Worm (Caenorhabditis elegans) whole organism, young adult: Measurements from ENCODE around the gene nipi-4.

Experiments
- F10E7.11 ChIP-seq: sonication (generic microtip); optimal IDR thresholded peaks from 2 replicates; lab custom pipeline; 2017; ENCODE audit warnings: mild to moderate bottlenecking, missing genetic modification characterization, moderate library complexity, missing compliant biosample characterization
- F22D6.2 ChIP-seq: sonication (generic microtip); optimal IDR thresholded peaks from 2 replicates; lab custom pipeline; 2016; ENCODE audit warnings: mild to moderate bottlenecking, missing genetic modification characterization, missing compliant biosample characterization
- F39B2.1 ChIP-seq: fragments of 200-800 bp; sonication (Bioruptor generic); IDR thresholded peaks from 2 replicates; pipeline ENCODE4 v1.3.6; 2022; ENCODE audit warnings: missing genetic modification reagents, missing genetic modification characterization, missing compliant biosample characterization
- F52B5.7 ChIP-seq: sonication (generic microtip); optimal IDR thresholded peaks from 2 replicates; lab custom pipeline; 2016; ENCODE audit warnings: mild to moderate bottlenecking, missing genetic modification characterization, missing compliant biosample characterization
- F57A8.1 ChIP-seq: fragments of 200-800 bp; sonication (Bioruptor generic); optimal IDR thresholded peaks from 2 replicates; lab custom pipeline; 2018; ENCODE audit warnings: mild to moderate bottlenecking, missing genetic modification characterization, moderate library complexity, missing compliant biosample characterization
- F57C9.4 ChIP-seq: sonication (generic microtip); optimal IDR thresholded peaks from 2 replicates; lab custom pipeline; 2017; ENCODE audit warnings: mild to moderate bottlenecking, missing genetic modification characterization, missing compliant biosample characterization
- K12H6.12 ChIP-seq: fragments of 200-800 bp; sonication (Bioruptor generic); optimal IDR thresholded peaks from 2 replicates; lab custom pipeline; 2018; ENCODE audit warnings: mild to moderate bottlenecking, missing genetic modification characterization, missing compliant biosample characterization
- T07F8.4 ChIP-seq: sonication (generic microtip); optimal IDR thresholded peaks from 2 replicates; lab custom pipeline; 2016; ENCODE audit warnings: mild to moderate bottlenecking, missing genetic modification characterization, moderate library complexity, missing compliant biosample characterization
- T26A5.8 ChIP-seq: sonication (generic microtip); optimal IDR thresholded peaks from 2 replicates; lab custom pipeline; 2016; ENCODE audit warnings: missing genetic modification characterization, missing compliant biosample characterization
- Y53G8AR.9 ChIP-seq: fragments of 200-800 bp; sonication (Bioruptor generic); conservative IDR thresholded peaks from 2 replicates; pipeline ENCODE4 v1.3.6; 2022; ENCODE audit warnings: missing genetic modification reagents, missing genetic modification characterization, missing compliant biosample characterization
- Y79H2A.3 ChIP-seq: fragments of 200-800 bp; sonication (Bioruptor generic); conservative IDR thresholded peaks from 2 replicates; pipeline ENCODE4 v1.3.6; 2022; ENCODE audit warnings: missing genetic modification reagents, missing genetic modification characterization, missing compliant biosample characterization
- Y95B8A.8 ChIP-seq: fragments of 200-800 bp; sonication (Bioruptor generic); IDR thresholded peaks from 2 replicates; pipeline ENCODE4 v1.3.6; 2022; ENCODE audit warnings: missing genetic modification reagents, missing genetic modification characterization, missing compliant biosample characterization
- aptf-3 ChIP-seq: fragments of 200-800 bp; sonication (Bioruptor generic); IDR thresholded peaks from 2 replicates; pipeline ENCODE4 v1.3.6; 2022; ENCODE audit warnings: missing genetic modification characterization, missing compliant biosample characterization
- attf-5 ChIP-seq: fragments of 200-800 bp; sonication (Bioruptor generic); optimal IDR thresholded peaks from 2 replicates; lab custom pipeline; 2018; ENCODE audit warnings: mild to moderate bottlenecking, missing genetic modification characterization, missing compliant biosample characterization
- bed-2 ChIP-seq: fragments of 200-800 bp; sonication (Bioruptor generic); IDR thresholded peaks from 2 replicates; pipeline ENCODE4 v1.3.6; 2022; ENCODE audit warnings: missing genetic modification reagents, missing genetic modification characterization, missing compliant biosample characterization
- ceh-27 ChIP-seq: fragments of 200-800 bp; sonication (Bioruptor generic); optimal IDR thresholded peaks from 2 replicates; lab custom pipeline; 2018; ENCODE audit warnings: mild to moderate bottlenecking, missing genetic modification characterization, moderate library complexity, missing compliant biosample characterization
- chd-7 ChIP-seq: sonication (generic microtip); optimal IDR thresholded peaks from 2 replicates; lab custom pipeline; 2016; ENCODE audit warnings: mild to moderate bottlenecking, missing genetic modification characterization, moderate library complexity, missing compliant biosample characterization
- dpl-1 ChIP-seq: fragments of 150-350 bp; optimal IDR thresholded peaks from 2 replicates; lab custom pipeline; 2014; ENCODE audit warnings: missing biosample characterization, missing genetic modification reagents, missing genetic modification characterization
- egrh-3 ChIP-seq: fragments of 200-800 bp; sonication (Bioruptor generic); IDR thresholded peaks from 2 replicates; pipeline ENCODE4 v1.3.6; 2022; ENCODE audit warnings: missing genetic modification reagents, missing genetic modification characterization, missing compliant biosample characterization
- ets-4 ChIP-seq: fragments of 200-800 bp; sonication (Bioruptor generic); optimal IDR thresholded peaks from 2 replicates; lab custom pipeline; 2018; ENCODE audit warnings: mild to moderate bottlenecking, missing genetic modification characterization, missing compliant biosample characterization
- fkh-3 ChIP-seq: sonication (generic microtip); optimal IDR thresholded peaks from 2 replicates; lab custom pipeline; 2016; ENCODE audit warnings: mild to moderate bottlenecking, missing genetic modification characterization, missing compliant biosample characterization
- hlh-26 ChIP-seq: fragments of 200-800 bp; sonication (Bioruptor generic); conservative IDR thresholded peaks from 2 replicates; pipeline ENCODE4 v1.3.6; 2022; ENCODE audit warnings: missing genetic modification reagents, missing genetic modification characterization, missing compliant biosample characterization
- hsf-1 ChIP-seq: fragments of 200-800 bp; sonication (Bioruptor generic); IDR thresholded peaks from 2 replicates; pipeline ENCODE4 v1.3.6; 2022; ENCODE audit warnings: missing genetic modification reagents, missing genetic modification characterization, missing compliant biosample characterization
- let-526 ChIP-seq: fragments of 200-800 bp; sonication (Bioruptor generic); IDR thresholded peaks from 2 replicates; pipeline ENCODE4 v1.3.6; 2022; ENCODE audit warnings: missing genetic modification reagents, missing genetic modification characterization, missing compliant biosample characterization
- lin-35 ChIP-seq, 3 experiments: fragments of 150-350 bp in 2 of 3; sonication (generic microtip) in 1 of 3; optimal IDR thresholded peaks; 2 replicates each; lab custom pipeline; 2014 to 2018; ENCODE audit warnings: missing biosample characterization in 3 of 3, missing genetic modification characterization in 3 of 3, missing genetic modification reagents in 3 of 3
- lin-40 ChIP-seq: sonication (generic microtip); optimal IDR thresholded peaks from 2 replicates; lab custom pipeline; 2016; ENCODE audit warnings: missing genetic modification characterization, mild to moderate bottlenecking, missing compliant biosample characterization, missing genotype, missing genetic modification reagents
- lsl-1 ChIP-seq: fragments of 200-800 bp; sonication (Bioruptor generic); optimal IDR thresholded peaks from 2 replicates; lab custom pipeline; 2018; ENCODE audit warnings: mild to moderate bottlenecking, missing genetic modification characterization, moderate library complexity, missing compliant biosample characterization
- madf-6 ChIP-seq: fragments of 200-800 bp; sonication (Bioruptor generic); IDR thresholded peaks from 2 replicates; pipeline ENCODE4 v1.3.6; 2022; ENCODE audit warnings: missing genetic modification reagents, missing genetic modification characterization, missing compliant biosample characterization
- mcd-1 ChIP-seq: fragments of 200-800 bp; sonication (Bioruptor generic); IDR thresholded peaks from 2 replicates; pipeline ENCODE4 v1.3.6; 2022; ENCODE audit warnings: missing genetic modification reagents, missing genetic modification characterization, missing compliant biosample characterization
- mel-28 ChIP-seq: sonication (generic microtip); optimal IDR thresholded peaks from 2 replicates; lab custom pipeline; 2016; ENCODE audit warnings: borderline replicate concordance, mild to moderate bottlenecking, missing genetic modification characterization, missing compliant biosample characterization
- nfya-1 ChIP-seq: sonication (generic microtip); optimal IDR thresholded peaks from 2 replicates; lab custom pipeline; 2017; ENCODE audit warnings: antibody characterized with exemption, missing compliant biosample characterization, missing genetic modification characterization, borderline replicate concordance; ENCODE audit not compliant: insufficient read depth
- nfyb-1 ChIP-seq: fragments of 200-800 bp; sonication (Bioruptor generic); IDR thresholded peaks from 2 replicates; pipeline ENCODE4 v1.3.6; 2022; ENCODE audit warnings: missing genetic modification reagents, missing genetic modification characterization, missing compliant biosample characterization
- nhr-27 ChIP-seq: fragments of 200-800 bp; sonication (Bioruptor generic); optimal IDR thresholded peaks from 2 replicates; lab custom pipeline; 2018; ENCODE audit warnings: mild to moderate bottlenecking, missing genetic modification characterization, moderate library complexity, missing compliant biosample characterization
- pbrm-1 ChIP-seq: fragments of 200-800 bp; sonication (Bioruptor generic); IDR thresholded peaks from 2 replicates; pipeline ENCODE4 v1.3.6; 2022; ENCODE audit warnings: missing genetic modification reagents, missing genetic modification characterization, missing compliant biosample characterization
- repo-1 ChIP-seq: sonication (generic microtip); optimal IDR thresholded peaks from 2 replicates; lab custom pipeline; 2017; ENCODE audit warnings: mild to moderate bottlenecking, missing genetic modification characterization, missing compliant biosample characterization
- sea-2 ChIP-seq: fragments of 200-800 bp; sonication (Bioruptor generic); IDR thresholded peaks from 2 replicates; pipeline ENCODE4 v1.3.6; 2022; ENCODE audit warnings: missing genetic modification characterization, missing compliant biosample characterization
- sptf-2 ChIP-seq: fragments of 200-800 bp; sonication (Bioruptor generic); optimal IDR thresholded peaks from 2 replicates; lab custom pipeline; 2018; ENCODE audit warnings: mild to moderate bottlenecking, missing genetic modification characterization, missing compliant biosample characterization
- tbp1 ChIP-seq: fragments of 200-800 bp; sonication (Bioruptor generic); optimal IDR thresholded peaks from 2 replicates; lab custom pipeline; 2018; ENCODE audit warnings: mild to moderate bottlenecking, missing genetic modification characterization, missing compliant biosample characterization
- tlf-1 ChIP-seq: fragments of 200-800 bp; sonication (Bioruptor generic); optimal IDR thresholded peaks from 2 replicates; lab custom pipeline; 2018; ENCODE audit warnings: mild to moderate bottlenecking, missing genetic modification characterization, missing compliant biosample characterization
- unc-62 ChIP-seq: fragments of 150-350 bp; optimal IDR thresholded peaks from 2 replicates; lab custom pipeline; 2014; ENCODE audit warnings: missing biosample characterization, missing genetic modification reagents, missing genetic modification characterization
- ztf-22 ChIP-seq: fragments of 200-800 bp; sonication (Bioruptor generic); optimal IDR thresholded peaks from 2 replicates; lab custom pipeline; 2018; ENCODE audit warnings: mild to moderate bottlenecking, missing genetic modification characterization, moderate library complexity, missing compliant biosample characterization

The nipi-4 gene

DNA sequence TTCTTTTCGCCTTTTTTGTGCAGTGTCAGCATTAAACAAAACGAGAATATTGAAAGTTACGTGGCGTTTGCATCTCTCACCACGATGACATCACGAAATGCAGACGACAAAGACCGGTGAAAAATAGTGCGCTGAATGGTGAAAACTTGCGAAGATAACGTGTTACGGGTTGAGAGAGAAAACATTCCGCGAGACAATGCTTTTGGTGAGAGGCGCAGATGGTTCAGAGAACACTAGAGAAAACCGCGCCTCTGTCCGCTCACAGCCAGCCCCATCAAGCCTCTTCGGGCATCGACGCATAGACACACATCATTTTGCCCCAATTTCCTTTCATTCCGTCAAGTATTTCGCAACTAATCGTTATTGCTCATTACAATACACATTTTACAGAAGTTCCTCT is 16.0 kb downstream of the nipi-4 start, which contains the start of the genes C37C3.9 and C37C3.18 (continued):
- TF ChIP-seq mel-28 (tag; lab: Kevin White, UChicago) (peak; percentile 27), lin-40 (peak; percentile 48), T26A5.8 (tag; lab: Kevin White, UChicago) (no peak), let-526 (GFP tag; lab: Robert Waterston, UW) (peak; percentile 50; the same call in 1 of the 2 replicates), dpl-1 (GFP tag; lab: Kevin White, UChicago) (no peak), F39B2.1 (GFP tag; lab: Robert Waterston, UW) (no peak), hlh-26 (no peak), Y79H2A.3 (no peak), tbp1 (GFP tag; lab: Kevin White, UChicago) (peak; percentile 26), F57C9.4 (tag; lab: Kevin White, UChicago) (no peak), attf-5 (peak; percentile 65), F52B5.7 (tag; lab: Kevin White, UChicago) (no peak), aptf-3 (no peak), F22D6.2 (tag; lab: Kevin White, UChicago) (no peak), pbrm-1 (GFP tag; lab: Robert Waterston, UW) (peak; percentile 54; the same call in 1 of the 2 replicates), mcd-1 (GFP tag; lab: Robert Waterston, UW) (peak; percentile 44; the same call in 1 of the 2 replicates), ets-4 (peak; percentile 21), lin-35 (GFP tag; optimal IDR thresholded peaks at IDR 0.05; lab: Kevin White, UChicago) (no peak), egrh-3 (GFP tag; lab: Robert Waterston, UW) (0 out of 2 replicates have a peak, but pooled peaks have one; percentile 27), tlf-1 (GFP tag; lab: Kevin White, UChicago) (no peak), hsf-1 (GFP tag; lab: Robert Waterston, UW) (0 out of 2 replicates have a peak, but pooled peaks have one; percentile 32), ceh-27 (GFP tag; lab: Kevin White, UChicago) (peak; percentile 75), lsl-1 (no peak), bed-2 (GFP tag; lab: Robert Waterston, UW) (no peak), sptf-2 (GFP tag; lab: Kevin White, UChicago) (no peak), nfyb-1 (peak; percentile 86), madf-6 (GFP tag; lab: Robert Waterston, UW) (peak; percentile 5; the same call in 1 of the 2 replicates), F57A8.1 (GFP tag; lab: Kevin White, UChicago) (no peak), repo-1 (tag; lab: Kevin White, UChicago) (peak; percentile 50), Y95B8A.8 (0 out of 2 replicates have a peak, but pooled peaks have one; percentile 6), fkh-3 (tag; lab: Kevin White, UChicago) (no peak), nfya-1 (no peak), ztf-22 (GFP tag; lab: Kevin White, UChicago) (peak; percentile 16), unc-62 (GFP tag; lab: Kevin White, UChicago) (no peak), Y53G8AR.9 (GFP tag; lab: Robert Waterston, UW) (0 out of 2 replicates have a peak, but pooled peaks have one; percentile 11), T07F8.4 (tag; lab: Kevin White, UChicago) (no peak), chd-7 (tag; lab: Kevin White, UChicago) (peak; percentile 41), sea-2 (GFP tag; lab: Robert Waterston, UW) (no peak), F10E7.11 (tag; lab: Kevin White, UChicago) (no peak), nhr-27 (tag; lab: Kevin White, UChicago) (no peak), K12H6.12 (tag; lab: Kevin White, UChicago) (peak; percentile 62)
